Fruit fly (Drosophila melanogaster): ENCODE data around the gene Irc.
A peak's percentile ranks its signal among the peaks of the same experiment; 100 is the strongest.

Gene Irc

dm6 chr3R:17053415-17054177, 50.9 kb downstream of the Irc start, which contains the start of gene Dad (continued):
- no peak for TF ChIP-seq Sox15 (GFP tag; optimal IDR thresholded peaks at IDR 0.05)
- TF ChIP-seq CG7368 (GFP tag; optimal IDR thresholded peaks at IDR 0.05): no peak
- no peak for TF ChIP-seq CG4318 (GFP tag; optimal IDR thresholded peaks at IDR 0.05)
- TF ChIP-seq CG10669 (GFP tag; optimal IDR thresholded peaks at IDR 0.05): no peak
- TF ChIP-seq CG6163 (GFP tag; IDR thresholded peaks at IDR 0.05): peak; percentile 49
- peak; percentile 82 for TF ChIP-seq svp (GFP tag)
- TF ChIP-seq spab (GFP tag; optimal IDR thresholded peaks at IDR 0.05): no peak
- TF ChIP-seq achi (GFP tag; optimal IDR thresholded peaks at IDR 0.05): peak; percentile 34
- TF ChIP-seq Smox (GFP tag; optimal IDR thresholded peaks at IDR 0.05): peak; percentile 62
- peak; percentile 9 for TF ChIP-seq CG10631 (GFP tag; optimal IDR thresholded peaks at IDR 0.05)
- no peak for TF ChIP-seq CG6808 (GFP tag; optimal IDR thresholded peaks at IDR 0.05)
- TF ChIP-seq ss (GFP tag; optimal IDR thresholded peaks at IDR 0.05): peak; percentile 8 to 39
- TF ChIP-seq Sox14 (GFP tag; optimal IDR thresholded peaks at IDR 0.05): peak; percentile 26
- peak; percentile 34 for TF ChIP-seq Eip93F (GFP tag; optimal IDR thresholded peaks at IDR 0.05)
- TF ChIP-seq Eip75B (GFP tag; optimal IDR thresholded peaks at IDR 0.05): peak; percentile 16
- no peak for TF ChIP-seq CG11762 (GFP tag; optimal IDR thresholded peaks at IDR 0.05; ENCODE audit: insufficient read depth)
- peak; percentile 16 for TF ChIP-seq cyc (GFP tag; optimal IDR thresholded peaks at IDR 0.05)
- peak; percentile 21 for TF ChIP-seq CG3032 (tag; optimal IDR thresholded peaks at IDR 0.05)
- TF ChIP-seq net (GFP tag; optimal IDR thresholded peaks at IDR 0.05): peak; percentile 0
- TF ChIP-seq dac (GFP tag; optimal IDR thresholded peaks at IDR 0.05): no peak

- TF ChIP-seq svp (GFP tag): peak; percentile 51
- TF ChIP-seq esn (GFP tag; optimal IDR thresholded peaks at IDR 0.05): no peak
- no peak for TF ChIP-seq Gug (GFP tag; IDR thresholded peaks at IDR 0.05)
Measured at dm6 chr3R:17054528-17054927, 51.9 kb downstream of the Irc start.

- TF ChIP-seq net (GFP tag; optimal IDR thresholded peaks at IDR 0.05) (peak; percentile 56), CG32006 (GFP tag; optimal IDR thresholded peaks at IDR 0.05) (peak; percentile 34), acj6 (GFP tag; optimal IDR thresholded peaks at IDR 0.05) (no peak), OdsH (GFP tag; optimal IDR thresholded peaks at IDR 0.05) (peak; percentile 1), dac (GFP tag; optimal IDR thresholded peaks at IDR 0.05) (peak; percentile 13), eg (GFP tag; IDR thresholded peaks at IDR 0.05) (peak; percentile 71), vri (GFP tag; optimal IDR thresholded peaks at IDR 0.05) (peak; percentile 99), CG6163 (GFP tag; IDR thresholded peaks at IDR 0.05) (peak; percentile 71), CG16779 (tag; optimal IDR thresholded peaks at IDR 0.05) (peak; percentile 64), Sox14 (GFP tag; optimal IDR thresholded peaks at IDR 0.05) (no peak), cyc (GFP tag; optimal IDR thresholded peaks at IDR 0.05) (no peak), Blimp-1 (GFP tag; optimal IDR thresholded peaks at IDR 0.05) (peak; percentile 9), ss (GFP tag; optimal IDR thresholded peaks at IDR 0.05) (peak; percentile 88 to 99), CG4318 (GFP tag; optimal IDR thresholded peaks at IDR 0.05) (no peak), CG15336 (GFP tag; IDR thresholded peaks at IDR 0.05) (peak; percentile 52; the same call in 1 of the 2 replicates), CG8119 (GFP tag; IDR thresholded peaks at IDR 0.05) (peak; percentile 61), Sox102F (GFP tag; optimal IDR thresholded peaks at IDR 0.05) (peak; percentile 40), Eip75B (GFP tag; optimal IDR thresholded peaks at IDR 0.05) (peak; percentile 55), fd85E (GFP tag; optimal IDR thresholded peaks at IDR 0.05) (no peak), Lpt (GFP tag; optimal IDR thresholded peaks at IDR 0.05) (peak; percentile 70), fd59A (GFP tag; optimal IDR thresholded peaks at IDR 0.05) (peak; percentile 5), Smox (GFP tag; optimal IDR thresholded peaks at IDR 0.05) (no peak), CG6808 (GFP tag; optimal IDR thresholded peaks at IDR 0.05) (peak; percentile 69), CG3032 (tag; optimal IDR thresholded peaks at IDR 0.05) (peak; percentile 9), Met (GFP tag; optimal IDR thresholded peaks at IDR 0.05) (no peak), CG9139 (GFP tag; optimal IDR thresholded peaks at IDR 0.05) (peak; percentile 65), CG8319 (GFP tag; optimal IDR thresholded peaks at IDR 0.05) (no peak), CG7368 (GFP tag; optimal IDR thresholded peaks at IDR 0.05) (peak; percentile 9), CG31627 (GFP tag; optimal IDR thresholded peaks at IDR 0.05) (no peak), lz (GFP tag; optimal IDR thresholded peaks at IDR 0.05) (no peak), CG11294 (GFP tag; IDR thresholded peaks at IDR 0.05) (no peak), dsx (GFP tag; optimal IDR thresholded peaks at IDR 0.05; ENCODE audit: poor library complexity, severe bottlenecking) (peak; percentile 84), Ets96B (tag; optimal IDR thresholded peaks at IDR 0.05) (peak; percentile 53), spab (GFP tag; optimal IDR thresholded peaks at IDR 0.05) (peak; percentile 21)
Measured at dm6 chr3R:17056183-17056904, 53.7 kb downstream of the Irc start.
